Worm (Caenorhabditis elegans) whole organism, L1 larva: ENCODE results near the gene aqp-2.

Experiments used
- C04F5.9 ChIP-seq: sonication (generic microtip); optimal IDR thresholded peaks from 2 replicates; lab custom pipeline; 2016; ENCODE audit warnings: missing genetic modification characterization, missing compliant biosample characterization
- F16B12.6 ChIP-seq: fragments of 150-350 bp; optimal IDR thresholded peaks from 2 replicates; lab custom pipeline; 2014; ENCODE audit warnings: missing biosample characterization, missing genetic modification characterization
- aha-1 ChIP-seq: fragments of 150-350 bp; optimal IDR thresholded peaks from 2 replicates; lab custom pipeline; 2014; ENCODE audit warnings: missing biosample characterization, missing genetic modification characterization
- aly-2 ChIP-seq: fragments of 150-350 bp; optimal IDR thresholded peaks from 2 replicates; lab custom pipeline; 2014; ENCODE audit warnings: missing biosample characterization, missing genetic modification characterization
- blmp-1 ChIP-seq: fragments of 150-350 bp; optimal IDR thresholded peaks from 2 replicates; lab custom pipeline; 2014; ENCODE audit warnings: missing biosample characterization, missing genetic modification characterization
- ceh-63 ChIP-seq: fragments of 200-800 bp; sonication (Bioruptor generic); optimal IDR thresholded peaks from 2 replicates; lab custom pipeline; 2018; ENCODE audit warnings: mild to moderate bottlenecking, missing genetic modification characterization, missing compliant biosample characterization
- dpl-1 ChIP-seq, 3 experiments: fragments of 150-350 bp in 2 of 3; sonication (generic microtip) in 1 of 3; optimal IDR thresholded peaks; 2 replicates each; lab custom pipeline; 2014 to 2017; ENCODE audit warnings: missing biosample characterization in 3 of 3, missing genetic modification characterization in 3 of 3, missing genetic modification reagents in 3 of 3
- dsc-1 ChIP-seq: sonication (generic microtip); optimal IDR thresholded peaks from 2 replicates; lab custom pipeline; 2016; ENCODE audit warnings: mild to moderate bottlenecking, missing genetic modification characterization, missing compliant biosample characterization
- efl-3 ChIP-seq: fragments of 200-800 bp; sonication (Bioruptor generic); optimal IDR thresholded peaks from 2 replicates; lab custom pipeline; 2018; ENCODE audit warnings: mild to moderate bottlenecking, missing genetic modification characterization, missing compliant biosample characterization
- egl-13 ChIP-seq: sonication (generic microtip); optimal IDR thresholded peaks from 2 replicates; lab custom pipeline; 2016; ENCODE audit warnings: missing genotype, missing genetic modification reagents, missing genetic modification characterization, missing compliant biosample characterization
- elt-3 ChIP-seq, 6 experiments: fragments of 150-350 bp in 1 of 6; sonication (generic microtip); optimal IDR thresholded peaks; 2 replicates each; lab custom pipeline; 2017 to 2018; ENCODE audit warnings: missing biosample characterization in 6 of 6, missing genetic modification characterization in 6 of 6, inconsistent platforms in 1 of 6
- grh-1 ChIP-seq: fragments of 200-800 bp; sonication (Bioruptor generic); IDR thresholded peaks from 2 replicates; pipeline ENCODE4 v1.3.6; 2022; ENCODE audit warnings: missing genetic modification reagents, missing genetic modification characterization, missing compliant biosample characterization
- hpl-2 ChIP-seq: fragments of 150-350 bp; optimal IDR thresholded peaks from 2 replicates; lab custom pipeline; 2014; ENCODE audit warnings: missing biosample characterization, missing genetic modification reagents, missing genetic modification characterization
- irx-1 ChIP-seq: sonication (generic microtip); optimal IDR thresholded peaks from 2 replicates; lab custom pipeline; 2016; ENCODE audit warnings: missing genetic modification characterization, missing compliant biosample characterization
- lin-13 ChIP-seq: fragments of 150-350 bp; optimal IDR thresholded peaks from 2 replicates; lab custom pipeline; 2014; ENCODE audit warnings: missing biosample characterization, missing genetic modification reagents, missing genetic modification characterization
- lin-14 ChIP-seq: fragments of 200-800 bp; sonication (Bioruptor generic); optimal IDR thresholded peaks from 2 replicates; lab custom pipeline; 2018; ENCODE audit warnings: mild to moderate bottlenecking, missing genetic modification characterization, moderate library complexity, missing compliant biosample characterization
- lin-35 ChIP-seq, 2 experiments: fragments of 150-350 bp; optimal IDR thresholded peaks; 2 replicates each; lab custom pipeline; 2014; ENCODE audit warnings: missing biosample characterization in 2 of 2, missing genetic modification characterization in 2 of 2, missing genetic modification reagents in 2 of 2
- lin-39 ChIP-seq: fragments of 150-350 bp; optimal IDR thresholded peaks from 2 replicates; lab custom pipeline; 2014; ENCODE audit warnings: missing biosample characterization, missing genetic modification reagents, missing genetic modification characterization
- lsy-2 ChIP-seq, 2 experiments: fragments of 150-350 bp; optimal IDR thresholded peaks; 2 replicates each; lab custom pipeline; 2014; ENCODE audit warnings: missing biosample characterization in 2 of 2, missing genetic modification characterization in 2 of 2
- mep-1 ChIP-seq: fragments of 150-350 bp; optimal IDR thresholded peaks from 2 replicates; lab custom pipeline; 2014; ENCODE audit warnings: missing biosample characterization, missing genetic modification characterization
- nhr-11 ChIP-seq: fragments of 150-350 bp; optimal IDR thresholded peaks from 2 replicates; lab custom pipeline; 2014; ENCODE audit warnings: missing biosample characterization, missing genetic modification characterization
- nhr-12 ChIP-seq: sonication (generic microtip); optimal IDR thresholded peaks from 2 replicates; lab custom pipeline; 2017; ENCODE audit warnings: missing biosample characterization, missing genetic modification characterization
- nhr-20 ChIP-seq: sonication (generic microtip); optimal IDR thresholded peaks from 2 replicates; lab custom pipeline; 2016; ENCODE audit warnings: mild to moderate bottlenecking, missing genetic modification characterization, missing compliant biosample characterization
- nhr-47 ChIP-seq: sonication (generic microtip); optimal IDR thresholded peaks from 2 replicates; lab custom pipeline; 2016; ENCODE audit warnings: mild to moderate bottlenecking, missing genetic modification characterization, moderate library complexity, missing compliant biosample characterization
- nhr-71 ChIP-seq: sonication (generic microtip); optimal IDR thresholded peaks from 2 replicates; lab custom pipeline; 2016; ENCODE audit warnings: mild to moderate bottlenecking, missing genetic modification characterization, moderate library complexity, missing compliant biosample characterization
- nhr-77 ChIP-seq: fragments of 150-350 bp; optimal IDR thresholded peaks from 2 replicates; lab custom pipeline; 2014; ENCODE audit warnings: missing biosample characterization, missing genetic modification characterization
- nhr-85 ChIP-seq: sonication (generic microtip); peaks from one replicate; lab custom pipeline; 2016; ENCODE audit warnings: missing genetic modification characterization, inconsistent platforms, missing compliant biosample characterization
- nhr-90 ChIP-seq: sonication (generic microtip); optimal IDR thresholded peaks from 2 replicates; lab custom pipeline; 2016; ENCODE audit warnings: mild to moderate bottlenecking, missing genetic modification characterization, missing compliant biosample characterization; ENCODE audit not compliant: poor library complexity
- pqm-1 ChIP-seq: sonication (generic microtip); optimal IDR thresholded peaks from 3 replicates; lab custom pipeline; 2017; ENCODE audit warnings: missing biosample characterization, missing genetic modification characterization
- skn-1 ChIP-seq: fragments of 150-350 bp; optimal IDR thresholded peaks from 2 replicates; lab custom pipeline; 2014; ENCODE audit warnings: missing biosample characterization, missing genetic modification characterization
- snpc-4 ChIP-seq: fragments of 150-350 bp; optimal IDR thresholded peaks from 2 replicates; lab custom pipeline; 2014; ENCODE audit warnings: missing biosample characterization, missing genetic modification characterization
- snu-23 ChIP-seq: sonication (generic microtip); optimal IDR thresholded peaks from 2 replicates; lab custom pipeline; 2016; ENCODE audit warnings: missing genetic modification characterization, missing compliant biosample characterization
- swsn-7 ChIP-seq: sonication (generic microtip); optimal IDR thresholded peaks from 2 replicates; lab custom pipeline; 2016; ENCODE audit warnings: missing genetic modification characterization, missing compliant biosample characterization
- unc-130 ChIP-seq: fragments of 150-350 bp; optimal IDR thresholded peaks from 2 replicates; lab custom pipeline; 2017; ENCODE audit warnings: missing biosample characterization, missing genetic modification characterization, inconsistent platforms

aqp-2 gene

ce11 chrII:9262845-9263402 is 1.1 kb upstream of the aqp-2 start:
- TF ChIP-seq efl-3 (GFP tag; lab: Kevin White, UChicago) (no peak), nhr-12 (tag; lab: Kevin White, UChicago) (no peak), dsc-1 (tag; lab: Kevin White, UChicago) (no peak), egl-13 (no peak), lin-35 (GFP tag; optimal IDR thresholded peaks at IDR 0.05; lab: Kevin White, UChicago) (no peak), nhr-11 (tag; lab: Kevin White, UChicago) (no peak), irx-1 (no peak), aly-2 (tag; lab: Kevin White, UChicago) (no peak), swsn-7 (tag; lab: Kevin White, UChicago) (no peak), pqm-1 (tag; lab: Kevin White, UChicago) (no peak), C04F5.9 (tag; lab: Kevin White, UChicago) (no peak), grh-1 (GFP tag; lab: Robert Waterston, UW) (no peak), skn-1 (tag; lab: Kevin White, UChicago) (no peak), F16B12.6 (tag; lab: Kevin White, UChicago) (no peak), lin-39 (no peak), lin-13 (GFP tag; lab: Kevin White, UChicago) (no peak)

ce11 chrII:9261403-9261802 is 378 bp downstream of the aqp-2 start:
- TF ChIP-seq ceh-63 (GFP tag; lab: Kevin White, UChicago) (no peak), mep-1 (tag; lab: Kevin White, UChicago) (no peak), dsc-1 (tag; lab: Kevin White, UChicago) (peak; percentile 8)

ce11 chrII:9260026-9260425 is 1.8 kb downstream of the aqp-2 start:
- TF ChIP-seq blmp-1 (tag; lab: Kevin White, UChicago) (peak; percentile 99), nhr-77 (tag; lab: Kevin White, UChicago) (no peak), nhr-71 (tag; lab: Kevin White, UChicago) (peak; percentile 38), mep-1 (tag; lab: Kevin White, UChicago) (peak; percentile 67), hpl-2 (GFP tag; lab: Kevin White, UChicago) (no peak), unc-130 (tag; lab: Kevin White, UChicago) (no peak), snu-23 (GFP tag; lab: Kevin White, UChicago) (peak; percentile 63), lin-14 (GFP tag; lab: Kevin White, UChicago) (peak; percentile 86), nhr-20 (tag; lab: Kevin White, UChicago) (peak; percentile 46), nhr-90 (tag; lab: Kevin White, UChicago) (peak; percentile 29), snpc-4 (tag; lab: Kevin White, UChicago) (no peak), lin-35 (GFP tag; optimal IDR thresholded peaks at IDR 0.05; lab: Kevin White, UChicago) (peak in 1 of 2 experiments; percentile 2), nhr-47 (tag; lab: Kevin White, UChicago) (peak; percentile 0), elt-3 (tag; optimal IDR thresholded peaks at IDR 0.05; lab: Kevin White, UChicago) (peak in 2 of 6 experiments; percentile 23 to 27), nhr-85 (tag; lab: Kevin White, UChicago) (peak; percentile 90), lsy-2 (tag; optimal IDR thresholded peaks at IDR 0.05; lab: Kevin White, UChicago) (peak in 1 of 2 experiments; percentile 40), dpl-1 (GFP tag; optimal IDR thresholded peaks at IDR 0.05; lab: Kevin White, UChicago) (peak in 1 of 3 experiments; percentile 7), aha-1 (tag; lab: Kevin White, UChicago) (no peak)

- peak; percentile 46 for TF ChIP-seq nhr-85 (tag; lab: Kevin White, UChicago)
- TF ChIP-seq nhr-77 (tag; lab: Kevin White, UChicago), result no peak
Observed at ce11 chrII:9258566-9258965, 3.2 kb downstream of the aqp-2 start.
